Fruit fly (Drosophila melanogaster): Measurements from ENCODE around the gene ppk30.

dm6 chr3R:29716782-29717317 lies 47.9 kb downstream of the ppk30 start, which contains the start of gene Obp99b:
- TF ChIP-seq EcR (GFP tag; optimal IDR thresholded peaks at IDR 0.05) (no peak), usp (GFP tag; optimal IDR thresholded peaks at IDR 0.05) (no peak)

Measured in whole organism.